Worm (Caenorhabditis elegans): ENCODE results near the gene dim-1.

DNA sequence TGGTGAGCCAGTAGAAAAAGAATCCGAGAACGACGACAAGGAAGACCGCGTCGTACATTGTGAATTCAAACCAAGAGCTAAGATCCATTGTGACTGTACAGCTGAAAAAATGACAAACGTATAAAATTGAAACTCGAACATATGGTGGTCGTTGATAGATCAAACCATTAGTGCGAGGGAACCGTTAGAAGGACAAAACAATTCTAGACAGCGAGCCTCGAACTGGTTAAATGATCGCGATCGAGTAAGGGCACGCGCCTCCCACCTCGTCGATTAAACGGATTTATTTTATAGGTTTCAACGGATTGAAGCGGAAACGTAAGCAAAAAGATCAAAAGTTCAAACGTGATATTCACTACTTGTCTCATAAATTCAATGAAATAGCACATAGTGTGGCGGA, 30.5 kb upstream of the dim-1 start, which contains the start of gene vem-1:
- no peak for TF ChIP-seq ref-1 (GFP tag; conservative IDR thresholded peaks at IDR 0.05)
- TF ChIP-seq klf-2 (GFP tag; conservative IDR thresholded peaks at IDR 0.05): no peak
- no peak for TF ChIP-seq ztf-29 (GFP tag; IDR thresholded peaks at IDR 0.05)
- TF ChIP-seq T22C8.4 (GFP tag; IDR thresholded peaks at IDR 0.05): no peak
- no peak for TF ChIP-seq flt-1 (GFP tag; IDR thresholded peaks at IDR 0.05)
- no peak for TF ChIP-seq ztf-23 (GFP tag; IDR thresholded peaks at IDR 0.05)
- no peak for TF ChIP-seq tab-1 (GFP tag; IDR thresholded peaks at IDR 0.05)
- no peak for TF ChIP-seq cog-1 (tag; optimal IDR thresholded peaks at IDR 0.05)
